Fruit fly (Drosophila melanogaster) whole organism, embryonic: ENCODE data around the gene CG31098.

Experiments used
- C15 ChIP-seq: fragments of 200-800 bp; sonication (Bioruptor generic); IDR thresholded peaks from 3 replicates; pipeline ENCODE4 v1.3.6; 2022; ENCODE audit warnings: missing biosample characterization, missing genetic modification characterization
- CG10209 ChIP-seq: fragments of 200-800 bp; sonication (Bioruptor generic); optimal IDR thresholded peaks from 3 replicates; lab custom pipeline; 2017; ENCODE audit warnings: missing biosample characterization, mild to moderate bottlenecking, missing genetic modification characterization, missing genetic modification reagents
- CG10959 ChIP-seq: fragments of 200-800 bp; sonication (Bioruptor generic); IDR thresholded peaks from 2 replicates; pipeline ENCODE4 v1.3.6; 2022; ENCODE audit warnings: missing biosample characterization, missing genetic modification characterization
- CG11398 ChIP-seq: fragments of 200-800 bp; sonication (Bioruptor generic); optimal IDR thresholded peaks from 2 replicates; lab custom pipeline; 2016; ENCODE audit warnings: missing biosample characterization, missing genetic modification characterization
- CG11560 ChIP-seq: fragments of 200-800 bp; sonication (Bioruptor generic); IDR thresholded peaks from 3 replicates; pipeline ENCODE4 v1.3.6; 2022; ENCODE audit warnings: missing biosample characterization, missing genetic modification characterization
- CG11695 ChIP-seq: fragments of 200-800 bp; sonication (Bioruptor generic); IDR thresholded peaks from 3 replicates; pipeline ENCODE4 v1.3.6; 2022; ENCODE audit warnings: missing biosample characterization, missing genetic modification characterization
- CG12236 ChIP-seq: fragments of 200-800 bp; sonication (Bioruptor generic); optimal IDR thresholded peaks from 2 replicates; lab custom pipeline; 2016; ENCODE audit warnings: missing biosample characterization, missing genetic modification characterization
- CG1233 ChIP-seq: fragments of 200-800 bp; sonication (Bioruptor generic); optimal IDR thresholded peaks from 4 replicates; lab custom pipeline; 2018; ENCODE audit warnings: missing biosample characterization, mild to moderate bottlenecking, missing genetic modification characterization
- CG15479 ChIP-seq: fragments of 200-800 bp; sonication (Bioruptor generic); optimal IDR thresholded peaks from 3 replicates; lab custom pipeline; 2019; ENCODE audit warnings: missing biosample characterization, mild to moderate bottlenecking, missing genetic modification characterization, moderate library complexity
- CG15514 ChIP-seq: fragments of 200-800 bp; sonication (Bioruptor generic); optimal IDR thresholded peaks from 3 replicates; lab custom pipeline; 2017; ENCODE audit warnings: missing biosample characterization, missing genetic modification characterization, mild to moderate bottlenecking, moderate library complexity, missing genetic modification reagents
- CG1647 ChIP-seq: fragments of 200-800 bp; sonication (Bioruptor generic); optimal IDR thresholded peaks from 3 replicates; lab custom pipeline; 2016; ENCODE audit warnings: missing biosample characterization, missing genetic modification characterization
- CG17328 ChIP-seq: fragments of 200-800 bp; sonication (Bioruptor generic); IDR thresholded peaks from 2 replicates; pipeline ENCODE4 v1.3.6; 2022; ENCODE audit warnings: missing biosample characterization, missing genetic modification characterization
- CG32532 ChIP-seq: fragments of 200-800 bp; sonication (Bioruptor generic); IDR thresholded peaks from 2 replicates; pipeline ENCODE4 v1.3.6; 2022; ENCODE audit warnings: missing biosample characterization, missing genetic modification characterization
- CG3847 ChIP-seq: fragments of 200-800 bp; sonication (Bioruptor generic); IDR thresholded peaks from 2 replicates; pipeline ENCODE4 v1.3.6; 2022; ENCODE audit warnings: missing biosample characterization, missing genetic modification characterization
- CG5245 ChIP-seq: fragments of 200-800 bp; sonication (Bioruptor generic); optimal IDR thresholded peaks from 3 replicates; lab custom pipeline; 2016; ENCODE audit warnings: missing biosample characterization, missing genetic modification characterization
- CG7357 ChIP-seq: fragments of 200-800 bp; sonication (Bioruptor generic); IDR thresholded peaks from 3 replicates; pipeline ENCODE4 v1.3.6; 2022; ENCODE audit warnings: missing biosample characterization, missing genetic modification characterization
- CG7786 ChIP-seq: fragments of 200-800 bp; sonication (Bioruptor generic); optimal IDR thresholded peaks from 2 replicates; lab custom pipeline; 2016; ENCODE audit warnings: missing biosample characterization, missing genetic modification characterization
- CG8388 ChIP-seq: fragments of 200-800 bp; sonication (Bioruptor generic); optimal IDR thresholded peaks from 2 replicates; lab custom pipeline; 2019; ENCODE audit warnings: missing biosample characterization, mild to moderate bottlenecking, missing genetic modification characterization, moderate library complexity
- CG9215 ChIP-seq: fragments of 200-800 bp; sonication (Bioruptor generic); IDR thresholded peaks from 2 replicates; pipeline ENCODE4 v1.3.6; 2022; ENCODE audit warnings: missing biosample characterization, missing genetic modification characterization
- CG9797 ChIP-seq: fragments of 200-800 bp; sonication (Bioruptor generic); optimal IDR thresholded peaks from 3 replicates; lab custom pipeline; 2018; ENCODE audit warnings: missing biosample characterization, mild to moderate bottlenecking, missing genetic modification characterization
- CG9876 ChIP-seq: fragments of 200-800 bp; sonication (Bioruptor generic); optimal IDR thresholded peaks from 2 replicates; lab custom pipeline; 2016; ENCODE audit warnings: missing biosample characterization, missing genetic modification characterization
- Camta ChIP-seq: fragments of 200-800 bp; sonication (Bioruptor generic); optimal IDR thresholded peaks from 2 replicates; lab custom pipeline; 2016; ENCODE audit warnings: missing biosample characterization, missing genetic modification characterization
- CkIIα-i1 ChIP-seq: fragments of 200-800 bp; sonication (Bioruptor generic); IDR thresholded peaks from 2 replicates; pipeline ENCODE4 v1.3.6; 2022; ENCODE audit warnings: missing biosample characterization, missing genetic modification characterization
- Dip2 ChIP-seq: fragments of 200-800 bp; sonication (Bioruptor generic); IDR thresholded peaks from 2 replicates; pipeline ENCODE4 v1.3.6; 2022; ENCODE audit warnings: missing biosample characterization, missing genetic modification characterization
- Dip3 ChIP-seq: fragments of 200-800 bp; sonication (Bioruptor generic); optimal IDR thresholded peaks from 3 replicates; lab custom pipeline; 2016; ENCODE audit warnings: missing biosample characterization, missing genetic modification characterization
- Fer1 ChIP-seq: fragments of 200-800 bp; sonication (Bioruptor generic); optimal IDR thresholded peaks from 2 replicates; lab custom pipeline; 2017; ENCODE audit warnings: missing biosample characterization, mild to moderate bottlenecking, missing genetic modification characterization
- Fer3 ChIP-seq: fragments of 200-800 bp; sonication (Bioruptor generic); optimal IDR thresholded peaks from 2 replicates; lab custom pipeline; 2018; ENCODE audit warnings: missing biosample characterization, mild to moderate bottlenecking, missing genetic modification characterization, moderate library complexity
- Gug ChIP-seq: fragments of 200-800 bp; sonication (Bioruptor generic); IDR thresholded peaks from 4 replicates; pipeline ENCODE4 v1.3.6; 2022; ENCODE audit warnings: missing biosample characterization, missing genetic modification characterization
- Hr51 ChIP-seq, 2 experiments: fragments of 200-800 bp; sonication (Bioruptor generic); optimal IDR thresholded peaks; 2 replicates in 1 of 2; 3 replicates in 1 of 2; lab custom pipeline; 2016 to 2018; ENCODE audit warnings: missing biosample characterization in 2 of 2, missing genetic modification characterization in 2 of 2, mild to moderate bottlenecking in 1 of 2, moderate library complexity in 1 of 2
- MBD-R2 ChIP-seq: fragments of 200-800 bp; sonication (Bioruptor generic); IDR thresholded peaks from 2 replicates; pipeline ENCODE4 v1.3.6; 2022; ENCODE audit warnings: missing biosample characterization, missing genetic modification characterization
- Mad ChIP-seq: fragments of 200-800 bp; sonication (Bioruptor generic); optimal IDR thresholded peaks from 2 replicates; lab custom pipeline; 2016; ENCODE audit warnings: missing biosample characterization, missing genetic modification characterization
- Nf-YA ChIP-seq: fragments of 200-800 bp; sonication (Bioruptor generic); IDR thresholded peaks from 2 replicates; pipeline ENCODE4 v1.3.6; 2022; ENCODE audit warnings: missing biosample characterization, missing genetic modification characterization
- Rx ChIP-seq: fragments of 200-800 bp; sonication (Bioruptor generic); IDR thresholded peaks from 2 replicates; pipeline ENCODE4 v1.3.6; 2022; ENCODE audit warnings: missing biosample characterization, missing genetic modification characterization
- Sin3A ChIP-seq: fragments of >200 bp; optimal IDR thresholded peaks from 2 replicates; lab custom pipeline; 2018
- Six4 ChIP-seq: fragments of 200-800 bp; sonication (Bioruptor generic); optimal IDR thresholded peaks from 2 replicates; lab custom pipeline; 2016; ENCODE audit warnings: missing biosample characterization, missing genetic modification characterization
- Sry-β ChIP-seq: fragments of 200-800 bp; sonication (Bioruptor generic); optimal IDR thresholded peaks from 2 replicates; lab custom pipeline; 2018; ENCODE audit warnings: missing biosample characterization, mild to moderate bottlenecking, missing genetic modification characterization, moderate library complexity
- ase ChIP-seq: fragments of 200-800 bp; sonication (Bioruptor generic); IDR thresholded peaks from 3 replicates; pipeline ENCODE4 v1.3.6; 2022; ENCODE audit warnings: missing biosample characterization, missing genetic modification characterization
- caup ChIP-seq: fragments of 200-800 bp; sonication (Bioruptor generic); optimal IDR thresholded peaks from 3 replicates; lab custom pipeline; 2017; ENCODE audit warnings: missing biosample characterization, mild to moderate bottlenecking, missing genetic modification characterization, moderate library complexity; ENCODE audit not compliant: severe bottlenecking
- crol ChIP-seq: fragments of 200-800 bp; sonication (Bioruptor generic); IDR thresholded peaks from 2 replicates; pipeline ENCODE4 v1.3.6; 2022; ENCODE audit warnings: missing biosample characterization, missing genetic modification characterization
- dimm ChIP-seq: fragments of 200-800 bp; sonication (Bioruptor generic); IDR thresholded peaks from 2 replicates; pipeline ENCODE4 v1.3.6; 2022; ENCODE audit warnings: missing biosample characterization, missing genetic modification characterization
- exex ChIP-seq: fragments of 200-800 bp; sonication (Bioruptor generic); optimal IDR thresholded peaks from 4 replicates; lab custom pipeline; 2018; ENCODE audit warnings: missing biosample characterization, mild to moderate bottlenecking, missing genetic modification characterization, moderate library complexity
- fd3F ChIP-seq: fragments of 200-800 bp; sonication (Bioruptor generic); optimal IDR thresholded peaks from 2 replicates; lab custom pipeline; 2018; ENCODE audit warnings: missing biosample characterization, mild to moderate bottlenecking, missing genetic modification characterization, moderate library complexity
- kay ChIP-seq: fragments of 200-800 bp; sonication (Bioruptor generic); optimal IDR thresholded peaks from 2 replicates; lab custom pipeline; 2016; ENCODE audit warnings: missing biosample characterization, missing genetic modification characterization
- klu ChIP-seq: fragments of 200-800 bp; sonication (Bioruptor generic); IDR thresholded peaks from 2 replicates; pipeline ENCODE4 v1.3.6; 2022; ENCODE audit warnings: missing biosample characterization, missing genetic modification characterization
- lov ChIP-seq, 2 experiments: fragments of 200-800 bp in 1 of 2; fragments of >200 bp in 1 of 2; sonication (Bioruptor generic) in 1 of 2; IDR thresholded peaks in 1 of 2; optimal IDR thresholded peaks in 1 of 2; 2 replicates in 1 of 2; 3 replicates in 1 of 2; pipeline versions ENCODE4 v1.3.6 to Lab custom; 2017 to 2022; ENCODE audit warnings: missing biosample characterization in 1 of 2, missing genetic modification characterization in 1 of 2
- mam ChIP-seq: fragments of 200-800 bp; sonication (Bioruptor generic); optimal IDR thresholded peaks from 3 replicates; lab custom pipeline; 2016; ENCODE audit warnings: missing biosample characterization, missing genetic modification characterization
- nmo ChIP-seq: fragments of 200-800 bp; sonication (Bioruptor generic); optimal IDR thresholded peaks from 2 replicates; lab custom pipeline; 2018; ENCODE audit warnings: missing biosample characterization, mild to moderate bottlenecking, missing genetic modification characterization, moderate library complexity
- pita ChIP-seq: fragments of 200-800 bp; sonication (Bioruptor generic); optimal IDR thresholded peaks from 2 replicates; lab custom pipeline; 2017; ENCODE audit warnings: missing biosample characterization, mild to moderate bottlenecking, missing genetic modification characterization
- sens-2 ChIP-seq: fragments of 200-800 bp; sonication (Bioruptor generic); IDR thresholded peaks from 2 replicates; pipeline ENCODE4 v1.3.6; 2022; ENCODE audit warnings: missing biosample characterization, missing genetic modification characterization
- slou ChIP-seq: fragments of 200-800 bp; sonication (Bioruptor generic); optimal IDR thresholded peaks from 3 replicates; lab custom pipeline; 2016; ENCODE audit warnings: missing biosample characterization, missing genetic modification characterization
- sr ChIP-seq: fragments of 200-800 bp; sonication (Bioruptor generic); IDR thresholded peaks from 3 replicates; pipeline ENCODE4 v1.3.6; 2022; ENCODE audit warnings: missing biosample characterization, missing genetic modification characterization
- z ChIP-seq: fragments of 200-800 bp; sonication (Bioruptor generic); IDR thresholded peaks from 3 replicates; pipeline ENCODE4 v1.3.6; 2022; ENCODE audit warnings: missing biosample characterization, missing genetic modification characterization

Gene CG31098

dm6 chr3R:25265589-25266201, 27.1 kb downstream of the CG31098 start, which contains the start of the genes GlnRS and RIOK2 (continued):
- TF ChIP-seq sr (GFP tag; lab: Robert Waterston, UW) (no peak), C15 (GFP tag; lab: Robert Waterston, UW) (no peak), CG11695 (no peak), CG12236 (no peak), CG15514 (peak; percentile 83), Dip2 (GFP tag; lab: Robert Waterston, UW) (no peak), exex (no peak), kay (GFP tag; lab: Kevin White, UChicago) (peak; percentile 68), MBD-R2 (GFP tag; lab: Robert Waterston, UW) (peak; percentile 98), ase (GFP tag; lab: Robert Waterston, UW) (no peak), Gug (GFP tag; lab: Robert Waterston, UW) (no peak), fd3F (GFP tag; lab: Kevin White, UChicago) (no peak), CG5245 (no peak), Camta (GFP tag; lab: Kevin White, UChicago) (no peak), klu (GFP tag; lab: Robert Waterston, UW) (no peak), Sry-β (GFP tag; lab: Kevin White, UChicago) (peak; percentile 67), crol (no peak), CG9876 (no peak), CkIIα-i1 (GFP tag; lab: Robert Waterston, UW) (no peak), CG7786 (peak; percentile 10), lov (optimal IDR thresholded peaks at IDR 0.05; lab: Kevin White, UChicago) (no peak), lov (GFP tag; IDR thresholded peaks at IDR 0.05; lab: Robert Waterston, UW) (no peak), Six4 (GFP tag; lab: Kevin White, UChicago) (no peak), CG9215 (GFP tag; lab: Robert Waterston, UW) (no peak), Dip3 (GFP tag; lab: Kevin White, UChicago) (no peak), Fer1 (no peak), CG10209 (GFP tag; lab: Kevin White, UChicago) (no peak), CG15479 (GFP tag; lab: Kevin White, UChicago) (no peak), Mad (no peak), CG9797 (GFP tag; lab: Kevin White, UChicago) (peak; percentile 94), pita (no peak), caup (GFP tag; lab: Kevin White, UChicago) (no peak), CG1233 (GFP tag; lab: Kevin White, UChicago) (no peak), nmo (peak; percentile 71), dimm (GFP tag; lab: Robert Waterston, UW) (no peak), CG17328 (GFP tag; lab: Robert Waterston, UW) (no peak), CG10959 (GFP tag; lab: Robert Waterston, UW) (no peak), Fer3 (tag; lab: Kevin White, UChicago) (no peak), mam (GFP tag; lab: Kevin White, UChicago) (no peak), sens-2 (GFP tag; lab: Robert Waterston, UW) (no peak), Rx (no peak), Nf-YA (GFP tag; lab: Robert Waterston, UW) (no peak), CG11398 (no peak), Hr51 (GFP tag; optimal IDR thresholded peaks at IDR 0.05; lab: Kevin White, UChicago) (no peak), CG8388 (GFP tag; lab: Kevin White, UChicago) (no peak), CG11560 (tag; lab: Robert Waterston, UW) (no peak), CG7357 (GFP tag; lab: Robert Waterston, UW) (peak; percentile 99), CG1647 (GFP tag; lab: Kevin White, UChicago) (no peak), Sin3A (peak; percentile 78), slou (no peak), CG3847 (GFP tag; lab: Robert Waterston, UW) (peak; percentile 45; the same call in 1 of the 2 replicates), z (no peak), CG32532 (GFP tag; lab: Robert Waterston, UW) (no peak)
